Fruit fly (Drosophila melanogaster) whole organism, embryonic: ENCODE data around the gene CG4004.

ENCODE experiments used
- Bteb2 ChIP-seq: fragments of 200-800 bp; sonication (Bioruptor generic); optimal IDR thresholded peaks from 2 replicates; lab custom pipeline; 2016; ENCODE audit warnings: missing biosample characterization, missing genetic modification characterization
- C15 ChIP-seq: fragments of 200-800 bp; sonication (Bioruptor generic); IDR thresholded peaks from 3 replicates; pipeline ENCODE4 v1.3.6; 2022; ENCODE audit warnings: missing biosample characterization, missing genetic modification characterization
- CG10209 ChIP-seq: fragments of 200-800 bp; sonication (Bioruptor generic); optimal IDR thresholded peaks from 3 replicates; lab custom pipeline; 2017; ENCODE audit warnings: missing biosample characterization, mild to moderate bottlenecking, missing genetic modification characterization, missing genetic modification reagents
- CG10267 ChIP-seq: fragments of 200-800 bp; sonication (Bioruptor generic); optimal IDR thresholded peaks from 2 replicates; lab custom pipeline; 2018; ENCODE audit warnings: missing biosample characterization, mild to moderate bottlenecking, missing genetic modification characterization, moderate library complexity
- CG11085 ChIP-seq: fragments of 200-800 bp; sonication (Bioruptor generic); IDR thresholded peaks from 2 replicates; pipeline ENCODE4 v1.3.6; 2022; ENCODE audit warnings: missing biosample characterization, missing genetic modification characterization
- CG11560 ChIP-seq: fragments of 200-800 bp; sonication (Bioruptor generic); IDR thresholded peaks from 3 replicates; pipeline ENCODE4 v1.3.6; 2022; ENCODE audit warnings: missing biosample characterization, missing genetic modification characterization
- CG12236 ChIP-seq: fragments of 200-800 bp; sonication (Bioruptor generic); optimal IDR thresholded peaks from 2 replicates; lab custom pipeline; 2016; ENCODE audit warnings: missing biosample characterization, missing genetic modification characterization
- CG12744 ChIP-seq: fragments of 200-800 bp; sonication (Bioruptor generic); optimal IDR thresholded peaks from 2 replicates; lab custom pipeline; 2016; ENCODE audit warnings: missing biosample characterization, missing genetic modification characterization
- CG13424 ChIP-seq: fragments of 200-800 bp; sonication (Bioruptor generic); optimal IDR thresholded peaks from 2 replicates; lab custom pipeline; 2019; ENCODE audit warnings: missing biosample characterization, mild to moderate bottlenecking, missing genetic modification characterization, moderate library complexity
- CG14050 ChIP-seq: fragments of 200-800 bp; sonication (Bioruptor generic); IDR thresholded peaks from 3 replicates; pipeline ENCODE4 v1.3.6; 2022; ENCODE audit warnings: missing biosample characterization, missing genetic modification characterization
- CG14860 ChIP-seq: fragments of 200-800 bp; sonication (Bioruptor generic); IDR thresholded peaks from 3 replicates; pipeline ENCODE4 v1.3.6; 2022; ENCODE audit warnings: missing biosample characterization, missing genetic modification characterization; ENCODE audit not compliant: partially characterized antibody
- CG15269 ChIP-seq: fragments of 200-800 bp; sonication (Bioruptor generic); optimal IDR thresholded peaks from 2 replicates; lab custom pipeline; 2018; ENCODE audit warnings: missing biosample characterization, mild to moderate bottlenecking, missing genetic modification characterization, moderate library complexity
- CG1529 ChIP-seq: fragments of 200-800 bp; sonication (Bioruptor generic); optimal IDR thresholded peaks from 3 replicates; lab custom pipeline; 2018; ENCODE audit warnings: missing biosample characterization, missing genetic modification characterization
- CG17186 ChIP-seq: fragments of 200-800 bp; sonication (Bioruptor generic); optimal IDR thresholded peaks from 3 replicates; lab custom pipeline; 2017; ENCODE audit warnings: missing biosample characterization, missing genetic modification reagents, missing genetic modification characterization
- CG17359 ChIP-seq: fragments of 200-800 bp; sonication (Bioruptor generic); optimal IDR thresholded peaks from 3 replicates; lab custom pipeline; 2018; ENCODE audit warnings: missing biosample characterization, mild to moderate bottlenecking, missing genetic modification characterization, moderate library complexity
- CG17829 ChIP-seq: fragments of 200-800 bp; optimal IDR thresholded peaks from 2 replicates; lab custom pipeline; 2019; ENCODE audit warnings: missing biosample characterization, mild to moderate bottlenecking, missing genetic modification characterization, moderate library complexity
- CG2116 ChIP-seq: fragments of 200-800 bp; sonication (Bioruptor generic); optimal IDR thresholded peaks from 3 replicates; lab custom pipeline; 2018; ENCODE audit warnings: missing biosample characterization, mild to moderate bottlenecking, missing genetic modification characterization
- CG30403 ChIP-seq: fragments of 200-800 bp; sonication (Bioruptor generic); optimal IDR thresholded peaks from 3 replicates; lab custom pipeline; 2016; ENCODE audit warnings: missing biosample characterization, missing genetic modification characterization
- CG31441 ChIP-seq: fragments of 200-800 bp; sonication (Bioruptor generic); IDR thresholded peaks from 2 replicates; pipeline ENCODE4 v1.3.6; 2022; ENCODE audit warnings: missing biosample characterization, missing genetic modification characterization
- CG33557 ChIP-seq: fragments of 200-800 bp; sonication (Bioruptor generic); optimal IDR thresholded peaks from 2 replicates; lab custom pipeline; 2019; ENCODE audit warnings: missing biosample characterization, mild to moderate bottlenecking, missing genetic modification characterization, moderate library complexity
- CG4282 ChIP-seq: fragments of 200-800 bp; sonication (Bioruptor generic); optimal IDR thresholded peaks from 2 replicates; lab custom pipeline; 2016; ENCODE audit warnings: missing biosample characterization, missing genetic modification characterization
- CG6175 ChIP-seq: fragments of 200-800 bp; sonication (Bioruptor generic); IDR thresholded peaks from 3 replicates; pipeline ENCODE4 v1.3.6; 2022; ENCODE audit warnings: missing biosample characterization, missing genetic modification characterization
- CG6765 ChIP-seq: fragments of 200-800 bp; sonication (Bioruptor generic); optimal IDR thresholded peaks from 3 replicates; lab custom pipeline; 2017; ENCODE audit warnings: missing biosample characterization, mild to moderate bottlenecking, missing genetic modification characterization
- CG8924 ChIP-seq: fragments of 200-800 bp; optimal IDR thresholded peaks from 3 replicates; lab custom pipeline; 2019; ENCODE audit warnings: missing biosample characterization, mild to moderate bottlenecking, missing genetic modification characterization, moderate library complexity
- CG9609 ChIP-seq: fragments of 200-800 bp; sonication (Bioruptor generic); optimal IDR thresholded peaks from 3 replicates; lab custom pipeline; 2016; ENCODE audit warnings: missing biosample characterization, missing genetic modification characterization
- CG9727 ChIP-seq: fragments of 200-800 bp; sonication (Bioruptor generic); optimal IDR thresholded peaks from 3 replicates; lab custom pipeline; 2017; ENCODE audit warnings: missing biosample characterization, mild to moderate bottlenecking, missing genetic modification characterization
- Deaf1 ChIP-seq: fragments of 200-800 bp; optimal IDR thresholded peaks from 3 replicates; lab custom pipeline; 2019; ENCODE audit warnings: missing biosample characterization, mild to moderate bottlenecking, missing genetic modification characterization, moderate library complexity
- Dll ChIP-seq: fragments of 200-800 bp; sonication (Bioruptor generic); IDR thresholded peaks from 4 replicates; pipeline ENCODE4 v1.3.6; 2022; ENCODE audit warnings: missing biosample characterization, missing genetic modification characterization; ENCODE audit not compliant: partially characterized antibody
- Dref ChIP-seq: fragments of 200-800 bp; sonication (Bioruptor generic); IDR thresholded peaks from 2 replicates; pipeline ENCODE4 v1.3.6; 2022; ENCODE audit warnings: missing biosample characterization, missing genetic modification characterization
- HHEX ChIP-seq: fragments of 200-800 bp; sonication (Bioruptor generic); optimal IDR thresholded peaks from 3 replicates; lab custom pipeline; 2017; ENCODE audit warnings: missing biosample characterization, mild to moderate bottlenecking, missing genetic modification characterization, missing genetic modification reagents
- HLHmδ ChIP-seq: fragments of 200-800 bp; sonication (Bioruptor generic); optimal IDR thresholded peaks from 2 replicates; lab custom pipeline; 2018; ENCODE audit warnings: missing biosample characterization, mild to moderate bottlenecking, missing genetic modification characterization, moderate library complexity
- Hsf ChIP-seq: fragments of 200-800 bp; sonication (Bioruptor generic); optimal IDR thresholded peaks from 3 replicates; lab custom pipeline; 2016; ENCODE audit warnings: missing biosample characterization, missing genetic modification characterization
- Kr ChIP-seq: fragments of 200-800 bp; sonication (Bioruptor generic); optimal IDR thresholded peaks from 2 replicates; lab custom pipeline; 2017; ENCODE audit warnings: missing biosample characterization, mild to moderate bottlenecking, missing genetic modification characterization
- Oli ChIP-seq: fragments of 200-800 bp; sonication (Bioruptor generic); optimal IDR thresholded peaks from 2 replicates; lab custom pipeline; 2018; ENCODE audit warnings: missing biosample characterization, mild to moderate bottlenecking, missing genetic modification characterization, moderate library complexity
- Sox100B ChIP-seq: fragments of 200-800 bp; sonication (Bioruptor generic); optimal IDR thresholded peaks from 3 replicates; lab custom pipeline; 2018; ENCODE audit warnings: missing biosample characterization, mild to moderate bottlenecking, missing genetic modification characterization
- br ChIP-seq: fragments of >200 bp; optimal IDR thresholded peaks from 2 replicates; lab custom pipeline; 2017
- cad ChIP-seq: fragments of >200 bp; optimal IDR thresholded peaks from 2 replicates; lab custom pipeline; 2017; ENCODE audit warnings: missing biosample characterization, missing genetic modification characterization
- chinmo ChIP-seq: fragments of 200-800 bp; sonication (Bioruptor generic); IDR thresholded peaks from 4 replicates; pipeline ENCODE4 v1.3.6; 2022; ENCODE audit warnings: missing biosample characterization, missing genetic modification characterization; ENCODE audit not compliant: partially characterized antibody
- esg ChIP-seq: fragments of 200-800 bp; sonication (Bioruptor generic); conservative IDR thresholded peaks from 2 replicates; pipeline ENCODE4 v1.3.6; 2022; ENCODE audit warnings: missing biosample characterization, missing genetic modification characterization
- eyg ChIP-seq: fragments of 200-800 bp; sonication (Bioruptor generic); optimal IDR thresholded peaks from 3 replicates; lab custom pipeline; 2016; ENCODE audit warnings: missing biosample characterization, missing genetic modification characterization
- fru ChIP-seq: fragments of >200 bp; optimal IDR thresholded peaks from 2 replicates; lab custom pipeline; 2017
- hkb ChIP-seq, 2 experiments: fragments of 200-800 bp in 1 of 2; fragments of >200 bp in 1 of 2; sonication (Bioruptor generic) in 1 of 2; IDR thresholded peaks in 1 of 2; optimal IDR thresholded peaks in 1 of 2; 2 replicates each; pipeline versions ENCODE4 v1.3.6 to Lab custom; 2017 to 2022; ENCODE audit warnings: missing biosample characterization in 1 of 2, missing genetic modification characterization in 1 of 2
- ind ChIP-seq: fragments of 200-800 bp; sonication (Bioruptor generic); optimal IDR thresholded peaks from 3 replicates; lab custom pipeline; 2016; ENCODE audit warnings: missing biosample characterization, missing genetic modification characterization
- mld ChIP-seq: fragments of 200-800 bp; sonication (Bioruptor generic); IDR thresholded peaks from 3 replicates; pipeline ENCODE4 v1.3.6; 2022; ENCODE audit warnings: missing biosample characterization, missing genetic modification characterization; ENCODE audit not compliant: partially characterized antibody
- org-1 ChIP-seq: fragments of 200-800 bp; sonication (Bioruptor generic); optimal IDR thresholded peaks from 2 replicates; lab custom pipeline; 2017; ENCODE audit warnings: missing biosample characterization, missing genetic modification characterization
- p53 ChIP-seq: fragments of 200-800 bp; sonication (Bioruptor generic); optimal IDR thresholded peaks from 2 replicates; lab custom pipeline; 2016; ENCODE audit warnings: missing biosample characterization, missing genetic modification characterization
- phol ChIP-seq: fragments of 200-800 bp; sonication (Bioruptor generic); optimal IDR thresholded peaks from 3 replicates; lab custom pipeline; 2018; ENCODE audit warnings: missing biosample characterization, mild to moderate bottlenecking, missing genetic modification characterization, moderate library complexity
- pzg ChIP-seq: fragments of 200-800 bp; sonication (Bioruptor generic); optimal IDR thresholded peaks from 3 replicates; lab custom pipeline; 2018; ENCODE audit warnings: missing biosample characterization, mild to moderate bottlenecking, missing genetic modification characterization, moderate library complexity
- slbo ChIP-seq: fragments of 200-800 bp; sonication (Bioruptor generic); IDR thresholded peaks from 2 replicates; pipeline ENCODE4 v1.3.6; 2022; ENCODE audit warnings: missing biosample characterization, missing genetic modification characterization
- slp2 ChIP-seq: fragments of 200-800 bp; sonication (Bioruptor generic); optimal IDR thresholded peaks from 2 replicates; lab custom pipeline; 2016; ENCODE audit warnings: missing biosample characterization, missing genetic modification characterization
- stc ChIP-seq: fragments of 200-800 bp; sonication (Bioruptor generic); IDR thresholded peaks from 2 replicates; pipeline ENCODE4 v1.3.6; 2022; ENCODE audit warnings: missing biosample characterization, missing genetic modification characterization

The CG4004 gene

dm6 chrX:12754348-12754733 lies 10.3 kb downstream of the CG4004 start (continued):
- TF ChIP-seq br (lab: Kevin White, UChicago) (no peak), chinmo (GFP tag; lab: Robert Waterston, UW) (no peak), CG8924 (tag; lab: Kevin White, UChicago) (peak; percentile 89), org-1 (peak; percentile 84), ind (GFP tag; lab: Kevin White, UChicago) (peak; percentile 95), Dll (GFP tag; lab: Robert Waterston, UW) (no peak), CG33557 (GFP tag; lab: Kevin White, UChicago) (peak; percentile 15), pzg (GFP tag; lab: Kevin White, UChicago) (peak; percentile 6), CG11085 (peak; percentile 95), CG4282 (GFP tag; lab: Kevin White, UChicago) (peak; percentile 19), fru (lab: Kevin White, UChicago) (no peak), CG31441 (peak; percentile 87), CG17359 (tag; lab: Kevin White, UChicago) (peak; percentile 92), CG10209 (peak; percentile 91), phol (tag; lab: Kevin White, UChicago) (peak; percentile 89), CG30403 (GFP tag; lab: Kevin White, UChicago) (peak; percentile 93), CG6175 (peak; percentile 94), CG14050 (GFP tag; lab: Robert Waterston, UW) (peak; percentile 93), CG6765 (peak; percentile 56), CG1529 (GFP tag; lab: Kevin White, UChicago) (peak; percentile 69), HHEX (GFP tag; lab: Kevin White, UChicago) (peak; percentile 88), CG9727 (peak; percentile 90), CG17829 (tag; lab: Kevin White, UChicago) (peak; percentile 85), stc (GFP tag; lab: Robert Waterston, UW) (peak; percentile 96), HLHmδ (GFP tag; lab: Kevin White, UChicago) (no peak), CG15269 (peak; percentile 93), slbo (GFP tag; lab: Robert Waterston, UW) (peak; percentile 99), CG13424 (tag; lab: Kevin White, UChicago) (peak; percentile 88), slp2 (GFP tag; lab: Kevin White, UChicago) (peak; percentile 74), Deaf1 (tag; lab: Kevin White, UChicago) (peak; percentile 63), C15 (GFP tag; lab: Robert Waterston, UW) (peak; percentile 90), esg (peak; percentile 93), Dref (GFP tag; lab: Robert Waterston, UW) (peak; percentile 40), CG17186 (GFP tag; lab: Kevin White, UChicago) (peak; percentile 47), eyg (GFP tag; lab: Kevin White, UChicago) (peak; percentile 3), p53 (peak; percentile 23), CG14860 (GFP tag; lab: Robert Waterston, UW) (no peak), Hsf (peak; percentile 89), cad (GFP tag; lab: Kevin White, UChicago) (no peak), CG12744 (GFP tag; lab: Kevin White, UChicago) (peak; percentile 82), CG12236 (GFP tag; lab: Kevin White, UChicago) (no peak), CG2116 (peak; percentile 20), Sox100B (GFP tag; lab: Kevin White, UChicago) (peak; percentile 79), Bteb2 (GFP tag; lab: Kevin White, UChicago) (peak; percentile 81), mld (no peak), hkb (optimal IDR thresholded peaks at IDR 0.05; lab: Kevin White, UChicago) (no peak), hkb (GFP tag; IDR thresholded peaks at IDR 0.05; lab: Robert Waterston, UW) (peak; percentile 95), Kr (GFP tag; lab: Kevin White, UChicago) (no peak), Oli (tag; lab: Kevin White, UChicago) (peak; percentile 92), CG11560 (tag; lab: Robert Waterston, UW) (peak; percentile 88), CG9609 (GFP tag; lab: Kevin White, UChicago) (peak; percentile 79), CG10267 (tag; lab: Kevin White, UChicago) (peak; percentile 70)
